Fruit fly (Drosophila melanogaster): ENCODE results near the gene Nup154.
A peak's percentile ranks its signal among the peaks of the same experiment; 100 is the strongest.

Nup154 gene

DNA sequence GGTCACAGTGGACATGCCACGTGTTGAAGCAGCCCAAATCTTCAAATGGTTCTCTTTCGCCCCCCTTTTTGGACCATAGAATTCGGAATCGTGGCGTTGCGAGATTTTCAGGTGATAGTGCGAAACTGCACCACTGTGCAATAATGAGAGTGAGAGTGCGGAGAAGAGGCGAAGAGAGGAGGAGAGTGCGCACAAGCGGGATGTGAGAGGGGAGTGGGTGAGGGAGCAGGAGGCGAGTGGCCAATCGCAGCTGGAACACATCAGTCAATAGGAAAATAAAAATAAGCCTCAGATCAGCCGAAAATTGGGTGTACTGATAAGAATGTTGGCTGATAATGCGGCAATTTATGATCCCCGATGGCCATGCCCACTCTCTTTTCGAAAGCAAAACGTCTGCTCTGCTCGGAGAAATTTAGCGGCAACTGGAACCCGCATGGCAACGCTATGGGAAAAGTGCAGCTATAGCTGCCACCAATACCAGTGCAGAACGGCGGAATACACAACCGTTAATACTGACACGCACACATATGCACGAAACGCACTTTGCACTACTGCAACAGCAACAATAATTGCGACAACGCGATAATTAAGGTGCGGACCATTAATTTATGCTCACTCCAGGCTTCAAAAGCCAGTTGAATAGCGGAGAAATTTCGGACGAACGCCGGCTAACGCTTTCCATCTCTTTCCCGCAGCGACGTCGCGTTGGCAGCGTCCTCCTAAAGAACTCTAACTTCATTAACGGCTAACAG is 37.2 kb upstream of the Nup154 start (continued):
- TF ChIP-seq chm (GFP tag; IDR thresholded peaks at IDR 0.05) = peak; percentile 62; the same call in 1 of the 2 replicates
- no peak for TF ChIP-seq CG10366 (GFP tag; IDR thresholded peaks at IDR 0.05)
- TF ChIP-seq CG34422 (GFP tag; IDR thresholded peaks at IDR 0.05) = peak; percentile 72; the same call in 2 of the 3 replicates
- TF ChIP-seq CG6254 (GFP tag; optimal IDR thresholded peaks at IDR 0.05) = peak; percentile 1
- TF ChIP-seq Antp (GFP tag; optimal IDR thresholded peaks at IDR 0.05) = peak; percentile 11
- TF ChIP-seq CG2889 (GFP tag; IDR thresholded peaks at IDR 0.05) = no peak
- TF ChIP-seq eyg (GFP tag; optimal IDR thresholded peaks at IDR 0.05) = peak; percentile 4
- TF ChIP-seq ERR (GFP tag; optimal IDR thresholded peaks at IDR 0.05) = peak; percentile 13
- TF ChIP-seq CG6791 (GFP tag; IDR thresholded peaks at IDR 0.05; ENCODE audit: partially characterized antibody) = peak; percentile 46; the same call in 2 of the 3 replicates
- TF ChIP-seq Elba2 (GFP tag; optimal IDR thresholded peaks at IDR 0.05) = peak; percentile 78
- TF ChIP-seq kni (GFP tag; optimal IDR thresholded peaks at IDR 0.05) = peak; percentile 64
- peak; percentile 63 for TF ChIP-seq ftz-f1 (GFP tag; optimal IDR thresholded peaks at IDR 0.05)
- TF ChIP-seq CG3065 (GFP tag; optimal IDR thresholded peaks at IDR 0.05) = peak; percentile 19
- TF ChIP-seq sens (GFP tag) = peak; percentile 83
- TF ChIP-seq Awh (GFP tag; IDR thresholded peaks at IDR 0.05) = peak; percentile 49
- TF ChIP-seq ind (GFP tag; optimal IDR thresholded peaks at IDR 0.05) = no peak
- TF ChIP-seq Ptx1 (GFP tag; IDR thresholded peaks at IDR 0.05) = no peak
- TF ChIP-seq CG7786 (GFP tag; optimal IDR thresholded peaks at IDR 0.05) = no peak
- TF ChIP-seq Max (GFP tag; optimal IDR thresholded peaks at IDR 0.05) = peak; percentile 13
- TF ChIP-seq ken (GFP tag; IDR thresholded peaks at IDR 0.05) = 0 out of 3 replicates have a peak, but pooled peaks have one; percentile 26
- TF ChIP-seq esg (GFP tag; conservative IDR thresholded peaks at IDR 0.05) = no peak
- no peak for TF ChIP-seq Six4 (GFP tag; optimal IDR thresholded peaks at IDR 0.05)
- peak; percentile 4 for TF ChIP-seq Sin3A (optimal IDR thresholded peaks at IDR 0.05)
- TF ChIP-seq CG9727 (GFP tag; optimal IDR thresholded peaks at IDR 0.05) = peak; percentile 63
- 0 out of 2 replicates have a peak, but pooled peaks have one; percentile 9 for TF ChIP-seq tna (GFP tag; IDR thresholded peaks at IDR 0.05; ENCODE audit: partially characterized antibody)
- TF ChIP-seq Hr78 (GFP tag; optimal IDR thresholded peaks at IDR 0.05) = peak in 1 of 2 experiments; percentile 89
- TF ChIP-seq Blimp-1 (GFP tag; optimal IDR thresholded peaks at IDR 0.05) = peak; percentile 93
- no peak for TF ChIP-seq CG12219 (GFP tag; optimal IDR thresholded peaks at IDR 0.05)
- TF ChIP-seq HLH4C (GFP tag; IDR thresholded peaks at IDR 0.05; ENCODE audit: partially characterized antibody) = 0 out of 3 replicates have a peak, but pooled peaks have one; percentile 37
- no peak for TF ChIP-seq CG9609 (GFP tag; optimal IDR thresholded peaks at IDR 0.05)
- TF ChIP-seq tx (GFP tag; optimal IDR thresholded peaks at IDR 0.05) = peak; percentile 4
- TF ChIP-seq ewg (GFP tag; optimal IDR thresholded peaks at IDR 0.05) = peak; percentile 93
- TF ChIP-seq nerfin-2 (GFP tag; IDR thresholded peaks at IDR 0.05; ENCODE audit: partially characterized antibody) = 0 out of 2 replicates have a peak, but pooled peaks have one; percentile 12
- TF ChIP-seq CG10209 (GFP tag; optimal IDR thresholded peaks at IDR 0.05) = no peak
- TF ChIP-seq CG30431 (GFP tag; optimal IDR thresholded peaks at IDR 0.05) = no peak
- TF ChIP-seq Nf-YC (tag; optimal IDR thresholded peaks at IDR 0.05) = peak; percentile 94
- TF ChIP-seq CG17186 (GFP tag; optimal IDR thresholded peaks at IDR 0.05) = peak; percentile 29
- peak; percentile 29 for TF ChIP-seq chn (GFP tag; optimal IDR thresholded peaks at IDR 0.05)
- TF ChIP-seq lilli (GFP tag; optimal IDR thresholded peaks at IDR 0.05) = peak; percentile 23
- no peak for TF ChIP-seq jing (GFP tag; optimal IDR thresholded peaks at IDR 0.05)
- TF ChIP-seq CG2120 (GFP tag; optimal IDR thresholded peaks at IDR 0.05) = peak; percentile 8
- no peak for TF ChIP-seq seq (GFP tag; IDR thresholded peaks at IDR 0.05)
- TF ChIP-seq CG34376 (GFP tag; optimal IDR thresholded peaks at IDR 0.05) = peak; percentile 15
- peak; percentile 89 for TF ChIP-seq Med (GFP tag)
- TF ChIP-seq CG14860 (GFP tag; IDR thresholded peaks at IDR 0.05; ENCODE audit: partially characterized antibody) = peak; percentile 32; the same call in 1 of the 3 replicates
- no peak for TF ChIP-seq klu (GFP tag; IDR thresholded peaks at IDR 0.05)
- peak; percentile 34; the same call in 1 of the 4 replicates for TF ChIP-seq Dll (GFP tag; IDR thresholded peaks at IDR 0.05; ENCODE audit: partially characterized antibody)
- no peak for TF ChIP-seq Gsc (GFP tag; IDR thresholded peaks at IDR 0.05)
- peak; percentile 29 for TF ChIP-seq CG12659 (GFP tag; optimal IDR thresholded peaks at IDR 0.05)
